Fruit fly (Drosophila melanogaster): ENCODE measurements around the gene mtDNA-helicase.

Gene mtDNA-helicase

dm6 chr2L:9918020-9918959 is 25.0 kb upstream of the mtDNA-helicase start, which contains the start of the genes CG5885 and CG4598 (continued):
- TF ChIP-seq nerfin-2 (GFP tag; IDR thresholded peaks at IDR 0.05; ENCODE audit: partially characterized antibody) = peak; percentile 69; the same call in 1 of the 2 replicates
- TF ChIP-seq CG33213 (GFP tag; optimal IDR thresholded peaks at IDR 0.05) = no peak
- peak; percentile 57 for TF ChIP-seq CG10431 (GFP tag; optimal IDR thresholded peaks at IDR 0.05)
- TF ChIP-seq CG5245 (GFP tag; optimal IDR thresholded peaks at IDR 0.05) = no peak
- TF ChIP-seq CG6254 (GFP tag; optimal IDR thresholded peaks at IDR 0.05) = no peak
- TF ChIP-seq Bgb (GFP tag; IDR thresholded peaks at IDR 0.05; ENCODE audit: partially characterized antibody) = peak; percentile 76
- no peak for TF ChIP-seq CG14965 (GFP tag; optimal IDR thresholded peaks at IDR 0.05; ENCODE audit: borderline replicate concordance)
- TF ChIP-seq CG11398 (GFP tag; optimal IDR thresholded peaks at IDR 0.05) = no peak
- peak; percentile 42 for TF ChIP-seq CG1024 (GFP tag; IDR thresholded peaks at IDR 0.05)
- TF ChIP-seq az2 (GFP tag; optimal IDR thresholded peaks at IDR 0.05) = peak; percentile 76
- TF ChIP-seq CG2889 (GFP tag; IDR thresholded peaks at IDR 0.05) = 0 out of 3 replicates have a peak, but pooled peaks have one; percentile 28
- no peak for TF ChIP-seq CkIIα-i1 (GFP tag; IDR thresholded peaks at IDR 0.05)
- TF ChIP-seq MBD-R2 (GFP tag; IDR thresholded peaks at IDR 0.05) = peak; percentile 66
- TF ChIP-seq fru (optimal IDR thresholded peaks at IDR 0.05) = no peak
- TF ChIP-seq ems (GFP tag; optimal IDR thresholded peaks at IDR 0.05) = peak; percentile 11
- peak; percentile 47; the same call in 1 of the 2 replicates for TF ChIP-seq sob (GFP tag; IDR thresholded peaks at IDR 0.05)
- no peak for TF ChIP-seq sima (GFP tag; optimal IDR thresholded peaks at IDR 0.05)
- no peak for TF ChIP-seq slp2 (GFP tag; optimal IDR thresholded peaks at IDR 0.05)
- TF ChIP-seq ranshi (GFP tag; IDR thresholded peaks at IDR 0.05) = peak; percentile 78
- no peak for TF ChIP-seq Elba2 (GFP tag; optimal IDR thresholded peaks at IDR 0.05)
- peak; percentile 44; the same call in 1 of the 3 replicates for TF ChIP-seq ase (GFP tag; IDR thresholded peaks at IDR 0.05)
- no peak for TF ChIP-seq Neu2 (GFP tag; optimal IDR thresholded peaks at IDR 0.05; ENCODE audit: borderline replicate concordance)
- TF ChIP-seq CG33557 (GFP tag; optimal IDR thresholded peaks at IDR 0.05) = peak; percentile 48
- no peak for TF ChIP-seq CG12236 (GFP tag; optimal IDR thresholded peaks at IDR 0.05)
- peak; percentile 95 for TF ChIP-seq E2f2 (GFP tag; IDR thresholded peaks at IDR 0.05)
- peak; percentile 71 for TF ChIP-seq CG17186 (GFP tag; optimal IDR thresholded peaks at IDR 0.05)
- no peak for TF ChIP-seq NC2α (GFP tag; optimal IDR thresholded peaks at IDR 0.05)
- TF ChIP-seq Nf-YB (GFP tag; optimal IDR thresholded peaks at IDR 0.05) = peak; percentile 42
- TF ChIP-seq croc (GFP tag; conservative IDR thresholded peaks at IDR 0.05) = 0 out of 3 replicates have a peak, but pooled peaks have one; percentile 25
- no peak for TF ChIP-seq dan (GFP tag; IDR thresholded peaks at IDR 0.05)
- no peak for TF ChIP-seq Gsc (GFP tag; IDR thresholded peaks at IDR 0.05)
- TF ChIP-seq sim (GFP tag; IDR thresholded peaks at IDR 0.05) = no peak; the same call in 1 of the 2 replicates
- no peak for TF ChIP-seq CG6683 (GFP tag; optimal IDR thresholded peaks at IDR 0.05)
- TF ChIP-seq dimm (GFP tag; IDR thresholded peaks at IDR 0.05) = no peak
- no peak for TF ChIP-seq corto (GFP tag; optimal IDR thresholded peaks at IDR 0.05)
- TF ChIP-seq slbo (GFP tag; IDR thresholded peaks at IDR 0.05) = peak; percentile 84
- TF ChIP-seq Lpt (GFP tag; optimal IDR thresholded peaks at IDR 0.05) = no peak
- TF ChIP-seq crc (GFP tag; optimal IDR thresholded peaks at IDR 0.05) = peak; percentile 22
- TF ChIP-seq caup (GFP tag; optimal IDR thresholded peaks at IDR 0.05; ENCODE audit: severe bottlenecking) = peak; percentile 59
- TF ChIP-seq Xrp1 (GFP tag; IDR thresholded peaks at IDR 0.05) = peak; percentile 58
- no peak for TF ChIP-seq br (optimal IDR thresholded peaks at IDR 0.05)
- peak; percentile 55 for TF ChIP-seq HmgZ (tag; optimal IDR thresholded peaks at IDR 0.05)
- TF ChIP-seq repo (GFP tag; optimal IDR thresholded peaks at IDR 0.05) = no peak
- TF ChIP-seq CG7928 (GFP tag; optimal IDR thresholded peaks at IDR 0.05) = peak; percentile 98
- TF ChIP-seq CG12391 (tag; optimal IDR thresholded peaks at IDR 0.05) = peak; percentile 82
- TF ChIP-seq CG5953 (GFP tag; IDR thresholded peaks at IDR 0.05) = no peak
- no peak for TF ChIP-seq pros (GFP tag; optimal IDR thresholded peaks at IDR 0.05)
- peak; percentile 41 for TF ChIP-seq HLH54F (GFP tag; optimal IDR thresholded peaks at IDR 0.05)
- no peak for TF ChIP-seq Dip2 (GFP tag; IDR thresholded peaks at IDR 0.05)
- peak; percentile 35; the same call in 1 of the 2 replicates for TF ChIP-seq ara (GFP tag; IDR thresholded peaks at IDR 0.05)

All from whole organism, embryonic.